Worm (Caenorhabditis elegans): ENCODE measurements around the gene srt-33.
"Not testable (repeated sequence)": the region's sequence is repeated elsewhere in the genome, so short reads cannot be mapped to it uniquely, and the experiment has no call there.

ce11 chrV:14308164-14308563, 28.5 kb upstream of the srt-33 start, which contains the start of gene spig-5:
- not testable (repeated sequence) for TF ChIP-seq C04F5.9, egl-27, pqm-1, nhr-12 (tag; optimal IDR thresholded peaks at IDR 0.05)

Measured in whole organism, L1 larva.